Fruit fly (Drosophila melanogaster): ENCODE data around the gene CG2991.
A peak's percentile ranks its signal among the peaks of the same experiment; 100 is the strongest.

CG2991 gene

DNA sequence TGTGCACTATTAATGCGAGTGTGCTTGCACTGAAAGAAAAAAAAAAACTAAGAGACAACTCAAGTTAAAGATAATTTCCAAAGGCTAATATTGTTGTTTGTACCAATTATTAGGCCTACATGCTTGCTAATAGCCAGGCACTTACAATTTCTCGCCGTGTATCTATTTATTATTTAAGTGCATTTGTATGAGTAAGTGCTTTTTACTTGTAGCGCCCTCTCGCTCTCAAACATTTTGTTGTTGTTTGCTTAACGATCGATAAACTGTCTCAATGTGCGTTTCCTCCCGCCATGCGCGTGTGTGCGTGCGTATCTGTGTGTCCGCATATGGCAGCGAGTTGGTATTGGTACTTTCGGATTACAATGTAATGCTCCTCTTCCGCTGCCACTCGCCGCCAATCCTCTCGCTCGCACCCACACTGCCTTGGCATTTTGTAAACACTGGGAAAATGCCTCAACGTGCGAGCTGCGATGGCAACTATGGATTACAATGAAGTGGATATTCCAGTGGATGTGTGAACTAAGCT lies 40.1 kb downstream of the CG2991 start (continued):
- TF ChIP-seq Bteb2 (GFP tag; optimal IDR thresholded peaks at IDR 0.05) (peak; percentile 70), HmgZ (tag; optimal IDR thresholded peaks at IDR 0.05) (peak; percentile 10), Ada2b (GFP tag; IDR thresholded peaks at IDR 0.05) (peak; percentile 79), CG13287 (GFP tag; IDR thresholded peaks at IDR 0.05; ENCODE audit: partially characterized antibody) (no peak), CG11085 (GFP tag; IDR thresholded peaks at IDR 0.05) (peak; percentile 46; the same call in 1 of the 2 replicates), exex (tag; optimal IDR thresholded peaks at IDR 0.05) (no peak), lab (GFP tag; optimal IDR thresholded peaks at IDR 0.05) (peak; percentile 76), NC2β (GFP tag; optimal IDR thresholded peaks at IDR 0.05) (peak; percentile 91), psq (GFP tag; optimal IDR thresholded peaks at IDR 0.05) (peak; percentile 42), cwo (GFP tag; optimal IDR thresholded peaks at IDR 0.05) (peak; percentile 29), dmrt11E (tag; optimal IDR thresholded peaks at IDR 0.05) (peak; percentile 78), Side (GFP tag; optimal IDR thresholded peaks at IDR 0.05) (peak; percentile 76), ATbp (GFP tag; optimal IDR thresholded peaks at IDR 0.05) (peak; percentile 85), wdn (GFP tag; IDR thresholded peaks at IDR 0.05) (peak; percentile 69), GATAe (GFP tag; conservative IDR thresholded peaks at IDR 0.05) (peak; percentile 34; the same call in 1 of the 2 replicates), D19B (GFP tag; optimal IDR thresholded peaks at IDR 0.05) (peak; percentile 6), Fer2 (tag; optimal IDR thresholded peaks at IDR 0.05) (no peak), BEAF-32 (GFP tag; optimal IDR thresholded peaks at IDR 0.05) (no peak), lilli (GFP tag; optimal IDR thresholded peaks at IDR 0.05) (peak; percentile 96), CrebB (tag; optimal IDR thresholded peaks at IDR 0.05) (no peak), CG12769 (tag; optimal IDR thresholded peaks at IDR 0.05) (peak; percentile 45), Hr51 (GFP tag; optimal IDR thresholded peaks at IDR 0.05) (peak; percentile 48 to 74), E2f1 (GFP tag; IDR thresholded peaks at IDR 0.05) (peak; percentile 84), gfzf (GFP tag; optimal IDR thresholded peaks at IDR 0.05) (no peak), toy (GFP tag; IDR thresholded peaks at IDR 0.05) (no peak), CG13775 (GFP tag; optimal IDR thresholded peaks at IDR 0.05) (peak; percentile 72), seq (GFP tag; IDR thresholded peaks at IDR 0.05) (peak; percentile 66; the same call in 1 of the 2 replicates), pros (GFP tag; optimal IDR thresholded peaks at IDR 0.05) (peak; percentile 66), zen2 (GFP tag; IDR thresholded peaks at IDR 0.05; ENCODE audit: partially characterized antibody) (no peak), CG10274 (GFP tag; optimal IDR thresholded peaks at IDR 0.05) (peak; percentile 20), CG13123 (GFP tag; optimal IDR thresholded peaks at IDR 0.05) (peak; percentile 74), CG2889 (GFP tag; IDR thresholded peaks at IDR 0.05) (peak; percentile 79), CG12391 (tag; optimal IDR thresholded peaks at IDR 0.05) (peak; percentile 83), br (optimal IDR thresholded peaks at IDR 0.05) (no peak), ken (GFP tag; IDR thresholded peaks at IDR 0.05) (peak; percentile 81), Hmr (GFP tag; optimal IDR thresholded peaks at IDR 0.05) (peak; percentile 79), lmd (GFP tag; IDR thresholded peaks at IDR 0.05) (peak; percentile 86), Sry-β (GFP tag; optimal IDR thresholded peaks at IDR 0.05) (peak; percentile 7), Trl (optimal IDR thresholded peaks at IDR 0.05) (peak in 1 of 2 experiments; percentile 5), Trl (GFP tag; optimal IDR thresholded peaks at IDR 0.05) (peak; percentile 85), so (GFP tag; IDR thresholded peaks at IDR 0.05) (peak; percentile 63; the same call in 1 of the 3 replicates), CG10321 (GFP tag; IDR thresholded peaks at IDR 0.05) (peak; percentile 45; the same call in 1 of the 2 replicates), CG16779 (GFP tag; IDR thresholded peaks at IDR 0.05) (0 out of 2 replicates have a peak, but pooled peaks have one; percentile 46), Ptx1 (GFP tag; IDR thresholded peaks at IDR 0.05) (peak; percentile 90), CG14860 (GFP tag; IDR thresholded peaks at IDR 0.05; ENCODE audit: partially characterized antibody) (no peak), CG9727 (GFP tag; optimal IDR thresholded peaks at IDR 0.05) (peak; percentile 81), scrt (GFP tag; optimal IDR thresholded peaks at IDR 0.05) (peak; percentile 25), tgo (GFP tag; IDR thresholded peaks at IDR 0.05) (peak; percentile 84), CG11696 (GFP tag; IDR thresholded peaks at IDR 0.05) (peak; percentile 48), HLHmδ (GFP tag; optimal IDR thresholded peaks at IDR 0.05) (peak; percentile 63)

Measured in whole organism, embryonic.